Fruit fly (Drosophila melanogaster): ENCODE measurements around the gene YL-1.

YL-1 gene

DNA sequence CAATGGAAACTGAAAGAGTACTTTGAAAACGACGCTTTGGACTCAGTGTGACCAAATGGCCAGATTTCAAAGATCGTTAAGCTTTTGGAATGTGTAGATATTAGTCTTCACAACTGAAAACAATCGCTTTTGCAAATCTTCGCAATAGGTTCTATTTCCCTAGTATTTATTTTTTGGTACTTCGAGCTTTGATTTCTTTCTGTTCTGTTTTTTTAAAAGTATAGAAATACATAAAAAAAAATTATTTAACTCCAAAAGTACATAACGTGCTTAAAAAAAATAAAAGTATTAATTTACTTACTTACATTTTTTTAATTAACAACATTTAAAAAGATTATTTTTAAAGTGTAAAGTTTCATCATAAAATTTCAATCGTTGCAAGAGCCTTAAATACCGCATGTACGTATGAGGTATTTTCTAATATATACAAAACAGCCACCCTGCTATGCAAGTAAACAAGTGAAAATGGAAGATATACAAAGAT lies 17.2 kb downstream of the YL-1 start, which contains the start of the genes piwi and CG12253 (continued):
- TF ChIP-seq ATbp (GFP tag; optimal IDR thresholded peaks at IDR 0.05) (no peak), z (GFP tag; IDR thresholded peaks at IDR 0.05) (no peak), CG14710 (tag; optimal IDR thresholded peaks at IDR 0.05) (peak; percentile 59), Dbx (GFP tag; IDR thresholded peaks at IDR 0.05) (peak; percentile 69; the same call in 2 of the 3 replicates), Camta (GFP tag; optimal IDR thresholded peaks at IDR 0.05) (peak; percentile 21), NK7.1 (GFP tag; optimal IDR thresholded peaks at IDR 0.05) (no peak), CG32772 (GFP tag; IDR thresholded peaks at IDR 0.05) (no peak), CG12236 (GFP tag; optimal IDR thresholded peaks at IDR 0.05) (no peak), Mrtf (GFP tag; IDR thresholded peaks at IDR 0.05) (no peak; the same call in 2 of the 3 replicates), CG1024 (GFP tag; IDR thresholded peaks at IDR 0.05) (0 out of 2 replicates have a peak, but pooled peaks have one; percentile 33), jumu (GFP tag; optimal IDR thresholded peaks at IDR 0.05) (no peak), dysf (GFP tag; IDR thresholded peaks at IDR 0.05) (peak; percentile 89), lab (GFP tag; optimal IDR thresholded peaks at IDR 0.05) (no peak), CG5180 (GFP tag; optimal IDR thresholded peaks at IDR 0.05) (no peak), Myb (GFP tag; optimal IDR thresholded peaks at IDR 0.05) (peak; percentile 34), cg (GFP tag; optimal IDR thresholded peaks at IDR 0.05) (no peak), E2f1 (GFP tag; IDR thresholded peaks at IDR 0.05) (peak; percentile 29; the same call in 1 of the 2 replicates), CTCF (GFP tag; optimal IDR thresholded peaks at IDR 0.05) (no peak), Hmx (GFP tag; optimal IDR thresholded peaks at IDR 0.05) (no peak), CrebB (tag; optimal IDR thresholded peaks at IDR 0.05) (peak; percentile 8), CG7839 (tag; optimal IDR thresholded peaks at IDR 0.05) (no peak), Blimp-1 (GFP tag; optimal IDR thresholded peaks at IDR 0.05) (no peak), CG1647 (GFP tag; optimal IDR thresholded peaks at IDR 0.05) (no peak), btn (GFP tag; optimal IDR thresholded peaks at IDR 0.05) (no peak), ac (GFP tag; optimal IDR thresholded peaks at IDR 0.05) (no peak), CG10565 (GFP tag; optimal IDR thresholded peaks at IDR 0.05) (no peak), CG17802 (tag; optimal IDR thresholded peaks at IDR 0.05) (no peak), CG11398 (GFP tag; optimal IDR thresholded peaks at IDR 0.05) (no peak), C15 (GFP tag; IDR thresholded peaks at IDR 0.05) (no peak), CG10209 (GFP tag; optimal IDR thresholded peaks at IDR 0.05) (no peak), crc (GFP tag; optimal IDR thresholded peaks at IDR 0.05) (no peak), Max (GFP tag; optimal IDR thresholded peaks at IDR 0.05) (peak; percentile 38), sqz (GFP tag; optimal IDR thresholded peaks at IDR 0.05) (no peak), corto (GFP tag; optimal IDR thresholded peaks at IDR 0.05) (no peak), psq (GFP tag; optimal IDR thresholded peaks at IDR 0.05) (no peak), Doc3 (GFP tag; IDR thresholded peaks at IDR 0.05; ENCODE audit: partially characterized antibody) (no peak), E2f2 (GFP tag; IDR thresholded peaks at IDR 0.05) (peak; percentile 64), CG4617 (GFP tag; optimal IDR thresholded peaks at IDR 0.05; ENCODE audit: borderline replicate concordance) (peak; percentile 27), CG12391 (tag; optimal IDR thresholded peaks at IDR 0.05) (peak; percentile 93), Dp (GFP tag; optimal IDR thresholded peaks at IDR 0.05) (peak; percentile 40), CG6765 (GFP tag; optimal IDR thresholded peaks at IDR 0.05) (no peak), stc (GFP tag; IDR thresholded peaks at IDR 0.05) (no peak), CG32767 (GFP tag; IDR thresholded peaks at IDR 0.05) (peak; percentile 81; the same call in 1 of the 2 replicates), MTF-1 (GFP tag; optimal IDR thresholded peaks at IDR 0.05; ENCODE audit: borderline replicate concordance) (no peak), trh (GFP tag; optimal IDR thresholded peaks at IDR 0.05) (peak; percentile 63), B-H1 (GFP tag; IDR thresholded peaks at IDR 0.05) (no peak), lov (optimal IDR thresholded peaks at IDR 0.05) (no peak), lov (GFP tag; IDR thresholded peaks at IDR 0.05) (no peak), dati (GFP tag; IDR thresholded peaks at IDR 0.05) (no peak), Abd-B (GFP tag; optimal IDR thresholded peaks at IDR 0.05) (no peak), NC2α (GFP tag; optimal IDR thresholded peaks at IDR 0.05) (no peak), CG11560 (tag; IDR thresholded peaks at IDR 0.05) (0 out of 3 replicates have a peak, but pooled peaks have one; percentile 51)
